Worm (Caenorhabditis elegans) whole organism, late embryonic: Measurements from ENCODE around the gene F40A3.3.

Experiments
- C08G9.2 ChIP-seq: sonication (generic microtip); optimal IDR thresholded peaks from 2 replicates; lab custom pipeline; 2016; ENCODE audit warnings: mild to moderate bottlenecking, missing genetic modification characterization, moderate library complexity, missing compliant biosample characterization
- F13H6.1 ChIP-seq: sonication (generic microtip); optimal IDR thresholded peaks from 2 replicates; lab custom pipeline; 2016; ENCODE audit warnings: missing genetic modification characterization, missing compliant biosample characterization
- Y22D7AL.16 ChIP-seq: sonication (generic microtip); optimal IDR thresholded peaks from 2 replicates; lab custom pipeline; 2016; ENCODE audit warnings: missing genetic modification characterization, missing compliant biosample characterization
- ahr-1 ChIP-seq: sonication (generic microtip); optimal IDR thresholded peaks from 2 replicates; lab custom pipeline; 2016; ENCODE audit warnings: missing genetic modification characterization, missing compliant biosample characterization
- ceh-14 ChIP-seq: sonication (generic microtip); optimal IDR thresholded peaks from 2 replicates; lab custom pipeline; 2016; ENCODE audit warnings: missing genotype, missing genetic modification characterization, missing compliant biosample characterization
- ceh-30 ChIP-seq: fragments of 150-350 bp; optimal IDR thresholded peaks from 2 replicates; lab custom pipeline; 2014; ENCODE audit warnings: missing biosample characterization, missing genetic modification characterization
- ceh-31 ChIP-seq: sonication (generic microtip); optimal IDR thresholded peaks from 2 replicates; lab custom pipeline; 2016; ENCODE audit warnings: missing genetic modification characterization, missing compliant biosample characterization
- ceh-34 ChIP-seq: sonication (generic microtip); optimal IDR thresholded peaks from 2 replicates; lab custom pipeline; 2016; ENCODE audit warnings: mild to moderate bottlenecking, missing genetic modification characterization, missing compliant biosample characterization
- ceh-48 ChIP-seq: sonication (generic microtip); optimal IDR thresholded peaks from 2 replicates; lab custom pipeline; 2016; ENCODE audit warnings: missing genetic modification characterization, inconsistent platforms, missing compliant biosample characterization
- ceh-9 ChIP-seq: sonication (generic microtip); optimal IDR thresholded peaks from 2 replicates; lab custom pipeline; 2016; ENCODE audit warnings: mild to moderate bottlenecking, missing genetic modification characterization, inconsistent platforms, missing compliant biosample characterization
- dmd-4 ChIP-seq: sonication (generic microtip); optimal IDR thresholded peaks from 2 replicates; lab custom pipeline; 2016; ENCODE audit warnings: borderline replicate concordance, missing genetic modification characterization, missing compliant biosample characterization
- dve-1 ChIP-seq: sonication (generic microtip); optimal IDR thresholded peaks from 2 replicates; lab custom pipeline; 2017; ENCODE audit warnings: antibody characterized with exemption, mild to moderate bottlenecking, missing genetic modification characterization, missing compliant biosample characterization
- elt-2 ChIP-seq: sonication (generic microtip); optimal IDR thresholded peaks from 2 replicates; lab custom pipeline; 2016; ENCODE audit warnings: missing genetic modification reagents, missing genetic modification characterization, missing compliant biosample characterization
- ets-4 ChIP-seq: sonication (generic microtip); optimal IDR thresholded peaks from 2 replicates; lab custom pipeline; 2016; ENCODE audit warnings: missing genetic modification characterization, missing compliant biosample characterization
- hlh-13 ChIP-seq: fragments of 200-800 bp; sonication (Bioruptor generic); optimal IDR thresholded peaks from 2 replicates; lab custom pipeline; 2018; ENCODE audit warnings: mild to moderate bottlenecking, missing genetic modification characterization, missing compliant biosample characterization
- hlh-15 ChIP-seq: sonication (generic microtip); optimal IDR thresholded peaks from 2 replicates; lab custom pipeline; 2016; ENCODE audit warnings: missing genetic modification characterization, missing compliant biosample characterization
- hlh-30 ChIP-seq: sonication (generic microtip); optimal IDR thresholded peaks from 2 replicates; lab custom pipeline; 2017; ENCODE audit warnings: antibody characterized with exemption, missing genetic modification characterization, missing compliant biosample characterization; ENCODE audit not compliant: insufficient read depth
- hlh-6 ChIP-seq: sonication (generic microtip); optimal IDR thresholded peaks from 2 replicates; lab custom pipeline; 2016; ENCODE audit warnings: missing genotype, missing genetic modification characterization, missing compliant biosample characterization
- nhr-232 ChIP-seq: sonication (generic microtip); optimal IDR thresholded peaks from 2 replicates; lab custom pipeline; 2016; ENCODE audit warnings: missing genetic modification characterization, missing compliant biosample characterization
- npax-4 ChIP-seq: sonication (generic microtip); optimal IDR thresholded peaks from 2 replicates; lab custom pipeline; 2016; ENCODE audit warnings: missing genetic modification characterization, missing compliant biosample characterization
- pag-3 ChIP-seq: sonication (generic microtip); optimal IDR thresholded peaks from 2 replicates; lab custom pipeline; 2016; ENCODE audit warnings: missing compliant biosample characterization, missing genetic modification characterization, borderline replicate concordance
- pat-9 ChIP-seq: fragments of 200-800 bp; sonication (Bioruptor generic); optimal IDR thresholded peaks from 2 replicates; lab custom pipeline; 2018; ENCODE audit warnings: mild to moderate bottlenecking, missing genetic modification characterization, moderate library complexity, missing compliant biosample characterization
- pax-1 ChIP-seq: fragments of 150-350 bp; optimal IDR thresholded peaks from 2 replicates; lab custom pipeline; 2014; ENCODE audit warnings: missing biosample characterization, missing genetic modification characterization
- pqm-1 ChIP-seq: sonication (generic microtip); optimal IDR thresholded peaks from 2 replicates; lab custom pipeline; 2016; ENCODE audit warnings: missing genetic modification characterization, missing compliant biosample characterization
- pros-1 ChIP-seq: fragments of 150-350 bp; optimal IDR thresholded peaks from 2 replicates; lab custom pipeline; 2014; ENCODE audit warnings: missing biosample characterization, missing genetic modification reagents, missing genetic modification characterization
- rnt-1 ChIP-seq: sonication (generic microtip); optimal IDR thresholded peaks from 2 replicates; lab custom pipeline; 2016; ENCODE audit warnings: missing genetic modification characterization, missing compliant biosample characterization
- syd-9 ChIP-seq: sonication (generic microtip); optimal IDR thresholded peaks from 2 replicates; lab custom pipeline; 2016; ENCODE audit warnings: mild to moderate bottlenecking, missing genetic modification characterization, moderate library complexity, missing compliant biosample characterization
- tbx-2 ChIP-seq: sonication (generic microtip); optimal IDR thresholded peaks from 2 replicates; lab custom pipeline; 2016; ENCODE audit warnings: missing genetic modification characterization, missing compliant biosample characterization
- unc-3 ChIP-seq, 2 experiments: fragments of 200-800 bp in 1 of 2; sonication (Bioruptor generic) in 1 of 2; sonication (generic microtip) in 1 of 2; conservative IDR thresholded peaks in 1 of 2; optimal IDR thresholded peaks in 1 of 2; 2 replicates each; pipeline versions ENCODE4 v1.3.6 to Lab custom; 2016 to 2022; ENCODE audit warnings: missing compliant biosample characterization in 2 of 2, missing genetic modification characterization in 2 of 2, missing genetic modification reagents in 1 of 2
- unc-55 ChIP-seq: sonication (generic microtip); optimal IDR thresholded peaks from 2 replicates; lab custom pipeline; 2017; ENCODE audit warnings: missing biosample characterization, missing genetic modification reagents, missing genetic modification characterization
- unc-86 ChIP-seq: sonication (generic microtip); optimal IDR thresholded peaks from 2 replicates; lab custom pipeline; 2016; ENCODE audit warnings: missing genetic modification characterization, missing compliant biosample characterization
- zip-5 ChIP-seq: sonication (generic microtip); optimal IDR thresholded peaks from 2 replicates; lab custom pipeline; 2016; ENCODE audit warnings: missing genetic modification characterization, missing compliant biosample characterization

F40A3.3 gene

ce11 chrV:7876881-7877475 lies at the start of gene F40A3.3:
F40A3.3 (plus strand) TSS chrV:7877444.
- TF ChIP-seq npax-4 (no peak), elt-2 (tag; lab: Kevin White, UChicago) (no peak), unc-3 (GFP tag; conservative IDR thresholded peaks at IDR 0.05; lab: Robert Waterston, UW) (no peak), unc-3 (tag; optimal IDR thresholded peaks at IDR 0.05; lab: Kevin White, UChicago) (no peak), F13H6.1 (no peak), hlh-6 (no peak), nhr-232 (tag; lab: Kevin White, UChicago) (no peak), ets-4 (tag; lab: Kevin White, UChicago) (no peak), unc-55 (GFP tag; lab: Kevin White, UChicago) (no peak), ahr-1 (no peak), pros-1 (tag; lab: Kevin White, UChicago) (no peak), dve-1 (tag; lab: Kevin White, UChicago) (no peak), hlh-13 (GFP tag; lab: Kevin White, UChicago) (no peak), ceh-14 (tag; lab: Kevin White, UChicago) (no peak), ceh-9 (no peak), Y22D7AL.16 (tag; lab: Kevin White, UChicago) (no peak)

- TF ChIP-seq rnt-1 (tag; lab: Kevin White, UChicago) (no peak), zip-5 (no peak)
These were observed 46.3 kb upstream of the F40A3.3 start for ce11 chrV:7830952-7831351.

ce11 chrV:7836911-7837310 lies 40.3 kb upstream of the F40A3.3 start, which contains the start of gene txt-5:
txt-5 (minus strand) TSS chrV:7837134.
- TF ChIP-seq ets-4 (tag; lab: Kevin White, UChicago) = no peak
- peak; percentile 39 for TF ChIP-seq hlh-30
- TF ChIP-seq, all 69 proteins: peak for 1

- no peak for TF ChIP-seq pat-9 (tag; lab: Kevin White, UChicago)
- no peak for TF ChIP-seq hlh-15
- TF ChIP-seq ceh-48 (tag; lab: Kevin White, UChicago) = no peak
- TF ChIP-seq hlh-6 = no peak
- no peak for TF ChIP-seq unc-86 (tag; lab: Kevin White, UChicago)
- no peak for TF ChIP-seq pax-1
- no peak for TF ChIP-seq syd-9 (tag; lab: Kevin White, UChicago)
- TF ChIP-seq C08G9.2 = no peak
These were observed 39.4 kb upstream of the F40A3.3 start, which contains the start of gene ttr-33 for ce11 chrV:7837809-7838208. ttr-33 (minus strand) TSS chrV:7837909.

- TF ChIP-seq dmd-4 (tag; lab: Kevin White, UChicago) = no peak
- no peak for TF ChIP-seq unc-86 (tag; lab: Kevin White, UChicago)
- TF ChIP-seq pat-9 (tag; lab: Kevin White, UChicago) = no peak
- TF ChIP-seq ceh-48 (tag; lab: Kevin White, UChicago) = no peak
- no peak for TF ChIP-seq ceh-9
- TF ChIP-seq pqm-1 = no peak
These were observed 37.8 kb upstream of the F40A3.3 start, which contains the start of gene C37C3.12 for ce11 chrV:7839485-7839884. C37C3.12 (minus strand) TSS chrV:7839585.

ce11 chrV:7842228-7842627 lies 35.0 kb upstream of the F40A3.3 start, which contains the start of gene grd-8:
grd-8 (plus strand) TSS chrV:7842528.
- TF ChIP-seq npax-4 (no peak), tbx-2 (tag; lab: Kevin White, UChicago) (no peak), ceh-31 (tag; lab: Kevin White, UChicago) (no peak), pag-3 (tag; lab: Kevin White, UChicago) (no peak), pqm-1 (no peak), ceh-30 (no peak), ceh-34 (tag; lab: Kevin White, UChicago) (no peak), ahr-1 (no peak)
